Worm (Caenorhabditis elegans) whole organism, young adult: ENCODE results near the gene K08B12.3.

Source experiments
- C06A6.2 ChIP-seq: fragments of 200-800 bp; sonication (Bioruptor generic); conservative IDR thresholded peaks from 2 replicates; pipeline ENCODE4 v1.3.6; 2022; ENCODE audit warnings: missing genetic modification characterization, missing compliant biosample characterization
- C17E4.6 ChIP-seq: fragments of 200-800 bp; sonication (Bioruptor generic); IDR thresholded peaks from 2 replicates; pipeline ENCODE4 v1.3.6; 2022; ENCODE audit warnings: missing genetic modification reagents, missing genetic modification characterization, missing compliant biosample characterization
- D2030.7 ChIP-seq: fragments of 200-800 bp; sonication (Bioruptor generic); IDR thresholded peaks from 2 replicates; pipeline ENCODE4 v1.3.6; 2022; ENCODE audit warnings: missing genetic modification reagents, missing genetic modification characterization, missing compliant biosample characterization
- F33H1.4 ChIP-seq: fragments of 200-800 bp; sonication (Bioruptor generic); IDR thresholded peaks from 2 replicates; pipeline ENCODE4 v1.3.6; 2022; ENCODE audit warnings: missing genetic modification reagents, missing genetic modification characterization, missing compliant biosample characterization
- F52B5.7 ChIP-seq: sonication (generic microtip); optimal IDR thresholded peaks from 2 replicates; lab custom pipeline; 2016; ENCODE audit warnings: mild to moderate bottlenecking, missing genetic modification characterization, missing compliant biosample characterization
- F55B11.4 ChIP-seq: sonication (generic microtip); optimal IDR thresholded peaks from 2 replicates; lab custom pipeline; 2016; ENCODE audit warnings: missing compliant biosample characterization, missing genetic modification characterization, borderline replicate concordance; ENCODE audit not compliant: insufficient read depth
- Y53F4B.3 ChIP-seq: fragments of 200-800 bp; sonication (Bioruptor generic); IDR thresholded peaks from 2 replicates; pipeline ENCODE4 v1.3.6; 2022; ENCODE audit warnings: missing genetic modification reagents, missing genetic modification characterization, missing compliant biosample characterization
- Y53G8AR.9 ChIP-seq: fragments of 200-800 bp; sonication (Bioruptor generic); conservative IDR thresholded peaks from 2 replicates; pipeline ENCODE4 v1.3.6; 2022; ENCODE audit warnings: missing genetic modification reagents, missing genetic modification characterization, missing compliant biosample characterization
- akir-1 ChIP-seq: fragments of 200-800 bp; sonication (Bioruptor generic); optimal IDR thresholded peaks from 2 replicates; lab custom pipeline; 2018; ENCODE audit warnings: mild to moderate bottlenecking, missing genetic modification characterization, moderate library complexity, missing compliant biosample characterization
- aptf-2 ChIP-seq: fragments of 200-800 bp; sonication (Bioruptor generic); conservative IDR thresholded peaks from 2 replicates; pipeline ENCODE4 v1.3.6; 2022; ENCODE audit warnings: missing genetic modification reagents, missing genetic modification characterization, missing compliant biosample characterization
- aptf-3 ChIP-seq: fragments of 200-800 bp; sonication (Bioruptor generic); IDR thresholded peaks from 2 replicates; pipeline ENCODE4 v1.3.6; 2022; ENCODE audit warnings: missing genetic modification characterization, missing compliant biosample characterization
- atf-7 ChIP-seq: sonication (generic microtip); optimal IDR thresholded peaks from 2 replicates; lab custom pipeline; 2017; ENCODE audit warnings: mild to moderate bottlenecking, missing genetic modification characterization, missing compliant biosample characterization
- cebp-1 ChIP-seq, 2 experiments: fragments of 200-800 bp in 1 of 2; sonication (Bioruptor generic) in 1 of 2; sonication (generic microtip) in 1 of 2; IDR thresholded peaks in 1 of 2; optimal IDR thresholded peaks in 1 of 2; 2 replicates each; pipeline versions ENCODE4 v1.3.6 to Lab custom; 2017 to 2022; ENCODE audit warnings: missing compliant biosample characterization in 2 of 2, missing genetic modification characterization in 2 of 2, mild to moderate bottlenecking in 1 of 2, missing genetic modification reagents in 1 of 2, moderate library complexity in 1 of 2
- cebp-2 ChIP-seq: fragments of 200-800 bp; sonication (Bioruptor generic); IDR thresholded peaks from 2 replicates; pipeline ENCODE4 v1.3.6; 2022; ENCODE audit warnings: missing genetic modification characterization, missing compliant biosample characterization
- ceh-100 ChIP-seq: fragments of 200-800 bp; sonication (Bioruptor generic); IDR thresholded peaks from 2 replicates; pipeline ENCODE4 v1.3.6; 2022; ENCODE audit warnings: missing genetic modification reagents, missing genetic modification characterization, missing compliant biosample characterization
- ceh-58 ChIP-seq: fragments of 200-800 bp; sonication (Bioruptor generic); IDR thresholded peaks from 2 replicates; pipeline ENCODE4 v1.3.6; 2022; ENCODE audit warnings: missing genetic modification characterization, missing compliant biosample characterization
- ceh-91 ChIP-seq: fragments of 200-800 bp; sonication (Bioruptor generic); IDR thresholded peaks from 2 replicates; pipeline ENCODE4 v1.3.6; 2022; ENCODE audit warnings: missing genetic modification reagents, missing genetic modification characterization, missing compliant biosample characterization
- chd-7 ChIP-seq: sonication (generic microtip); optimal IDR thresholded peaks from 2 replicates; lab custom pipeline; 2016; ENCODE audit warnings: mild to moderate bottlenecking, missing genetic modification characterization, moderate library complexity, missing compliant biosample characterization
- die-1 ChIP-seq: sonication (generic microtip); optimal IDR thresholded peaks from 2 replicates; lab custom pipeline; 2016; ENCODE audit warnings: missing genotype, mild to moderate bottlenecking, missing genetic modification characterization, missing compliant biosample characterization
- dpl-1 ChIP-seq: fragments of 150-350 bp; optimal IDR thresholded peaks from 2 replicates; lab custom pipeline; 2014; ENCODE audit warnings: missing biosample characterization, missing genetic modification reagents, missing genetic modification characterization
- efl-1 ChIP-seq: fragments of 150-350 bp; optimal IDR thresholded peaks from 2 replicates; lab custom pipeline; 2014; ENCODE audit warnings: missing biosample characterization, missing genetic modification reagents, missing genetic modification characterization
- egl-18 ChIP-seq: fragments of 200-800 bp; sonication (Bioruptor generic); IDR thresholded peaks from 2 replicates; pipeline ENCODE4 v1.3.6; 2022; ENCODE audit warnings: missing genetic modification reagents, missing genetic modification characterization, missing compliant biosample characterization
- egrh-3 ChIP-seq: fragments of 200-800 bp; sonication (Bioruptor generic); IDR thresholded peaks from 2 replicates; pipeline ENCODE4 v1.3.6; 2022; ENCODE audit warnings: missing genetic modification reagents, missing genetic modification characterization, missing compliant biosample characterization
- ekl-4 ChIP-seq: fragments of 200-800 bp; sonication (Bioruptor generic); IDR thresholded peaks from 2 replicates; pipeline ENCODE4 v1.3.6; 2022; ENCODE audit warnings: missing genetic modification reagents, missing genetic modification characterization, missing compliant biosample characterization
- him-1 ChIP-seq: sonication (generic microtip); optimal IDR thresholded peaks from 2 replicates; lab custom pipeline; 2016; ENCODE audit warnings: missing genotype, missing genetic modification reagents, missing genetic modification characterization, missing compliant biosample characterization
- hlh-12 ChIP-seq: sonication (generic microtip); optimal IDR thresholded peaks from 2 replicates; lab custom pipeline; 2016; ENCODE audit warnings: missing genetic modification characterization, missing compliant biosample characterization
- hlh-26 ChIP-seq: fragments of 200-800 bp; sonication (Bioruptor generic); conservative IDR thresholded peaks from 2 replicates; pipeline ENCODE4 v1.3.6; 2022; ENCODE audit warnings: missing genetic modification reagents, missing genetic modification characterization, missing compliant biosample characterization
- hsf-1 ChIP-seq: fragments of 200-800 bp; sonication (Bioruptor generic); IDR thresholded peaks from 2 replicates; pipeline ENCODE4 v1.3.6; 2022; ENCODE audit warnings: missing genetic modification reagents, missing genetic modification characterization, missing compliant biosample characterization
- let-526 ChIP-seq: fragments of 200-800 bp; sonication (Bioruptor generic); IDR thresholded peaks from 2 replicates; pipeline ENCODE4 v1.3.6; 2022; ENCODE audit warnings: missing genetic modification reagents, missing genetic modification characterization, missing compliant biosample characterization
- lin-26 ChIP-seq: fragments of 200-800 bp; sonication (Bioruptor generic); IDR thresholded peaks from 2 replicates; pipeline ENCODE4 v1.3.6; 2022; ENCODE audit warnings: missing genetic modification reagents, missing genetic modification characterization, missing compliant biosample characterization
- lin-35 ChIP-seq, 3 experiments: fragments of 150-350 bp in 2 of 3; sonication (generic microtip) in 1 of 3; optimal IDR thresholded peaks; 2 replicates each; lab custom pipeline; 2014 to 2018; ENCODE audit warnings: missing biosample characterization in 3 of 3, missing genetic modification characterization in 3 of 3, missing genetic modification reagents in 3 of 3
- lin-54 ChIP-seq: fragments of 200-800 bp; sonication (Bioruptor generic); optimal IDR thresholded peaks from 2 replicates; lab custom pipeline; 2018; ENCODE audit warnings: mild to moderate bottlenecking, missing genetic modification characterization, missing compliant biosample characterization
- lsy-27 ChIP-seq: sonication (generic microtip); optimal IDR thresholded peaks from 2 replicates; lab custom pipeline; 2017; ENCODE audit warnings: missing genetic modification characterization, mild to moderate bottlenecking, missing compliant biosample characterization, antibody characterized with exemption, missing genotype, borderline replicate concordance; ENCODE audit not compliant: insufficient read depth
- madf-6 ChIP-seq: fragments of 200-800 bp; sonication (Bioruptor generic); IDR thresholded peaks from 2 replicates; pipeline ENCODE4 v1.3.6; 2022; ENCODE audit warnings: missing genetic modification reagents, missing genetic modification characterization, missing compliant biosample characterization
- mcd-1 ChIP-seq: fragments of 200-800 bp; sonication (Bioruptor generic); IDR thresholded peaks from 2 replicates; pipeline ENCODE4 v1.3.6; 2022; ENCODE audit warnings: missing genetic modification reagents, missing genetic modification characterization, missing compliant biosample characterization
- nhr-27 ChIP-seq: fragments of 200-800 bp; sonication (Bioruptor generic); optimal IDR thresholded peaks from 2 replicates; lab custom pipeline; 2018; ENCODE audit warnings: mild to moderate bottlenecking, missing genetic modification characterization, moderate library complexity, missing compliant biosample characterization
- nhr-90 ChIP-seq: sonication (generic microtip); optimal IDR thresholded peaks from 2 replicates; lab custom pipeline; 2016; ENCODE audit warnings: missing genotype, mild to moderate bottlenecking, missing genetic modification characterization, missing compliant biosample characterization
- rcor-1 ChIP-seq: fragments of 200-800 bp; sonication (Bioruptor generic); IDR thresholded peaks from 2 replicates; pipeline ENCODE4 v1.3.6; 2022; ENCODE audit warnings: missing genetic modification reagents, missing genetic modification characterization, missing compliant biosample characterization
- rpc-1 ChIP-seq, 2 experiments: fragments of 150-350 bp in 1 of 2; sonication (generic microtip) in 1 of 2; optimal IDR thresholded peaks; 2 replicates each; lab custom pipeline; 2014 to 2018; ENCODE audit warnings: missing biosample characterization in 1 of 2, missing genetic modification characterization in 1 of 2, missing genetic modification reagents in 1 of 2, missing genotype in 1 of 2
- snpc-1.1 ChIP-seq: sonication (generic microtip); optimal IDR thresholded peaks from 2 replicates; lab custom pipeline; 2017; ENCODE audit warnings: missing genetic modification characterization, mild to moderate bottlenecking, missing compliant biosample characterization, antibody characterized with exemption, moderate library complexity, missing genotype, missing genetic modification reagents; ENCODE audit not compliant: insufficient read depth
- somi-1 ChIP-seq: fragments of 200-800 bp; sonication (Bioruptor generic); optimal IDR thresholded peaks from 2 replicates; lab custom pipeline; 2018; ENCODE audit warnings: mild to moderate bottlenecking, missing genetic modification characterization, missing compliant biosample characterization
- sptf-2 ChIP-seq: fragments of 200-800 bp; sonication (Bioruptor generic); optimal IDR thresholded peaks from 2 replicates; lab custom pipeline; 2018; ENCODE audit warnings: mild to moderate bottlenecking, missing genetic modification characterization, missing compliant biosample characterization
- tbx-9 ChIP-seq: sonication (generic microtip); optimal IDR thresholded peaks from 2 replicates; lab custom pipeline; 2016; ENCODE audit warnings: borderline replicate concordance, missing genetic modification characterization, inconsistent platforms, missing compliant biosample characterization
- unc-62 ChIP-seq: fragments of 150-350 bp; optimal IDR thresholded peaks from 2 replicates; lab custom pipeline; 2014; ENCODE audit warnings: missing biosample characterization, missing genetic modification reagents, missing genetic modification characterization
- ztf-22 ChIP-seq: fragments of 200-800 bp; sonication (Bioruptor generic); optimal IDR thresholded peaks from 2 replicates; lab custom pipeline; 2018; ENCODE audit warnings: mild to moderate bottlenecking, missing genetic modification characterization, moderate library complexity, missing compliant biosample characterization
- ztf-25 ChIP-seq: fragments of 200-800 bp; sonication (Bioruptor generic); IDR thresholded peaks from 2 replicates; pipeline ENCODE4 v1.3.6; 2022; ENCODE audit warnings: missing genetic modification reagents, missing genetic modification characterization, missing compliant biosample characterization
- ztf-28 ChIP-seq: fragments of 200-800 bp; sonication (Bioruptor generic); IDR thresholded peaks from 2 replicates; pipeline ENCODE4 v1.3.6; 2022; ENCODE audit warnings: missing genetic modification reagents, missing genetic modification characterization, missing compliant biosample characterization
- ztf-3 ChIP-seq: fragments of 200-800 bp; sonication (Bioruptor generic); optimal IDR thresholded peaks from 2 replicates; lab custom pipeline; 2018; ENCODE audit warnings: mild to moderate bottlenecking, missing genetic modification characterization, missing compliant biosample characterization
- ztf-6 ChIP-seq: fragments of 200-800 bp; sonication (Bioruptor generic); IDR thresholded peaks from 2 replicates; pipeline ENCODE4 v1.3.6; 2022; ENCODE audit warnings: missing genetic modification reagents, missing genetic modification characterization, missing compliant biosample characterization

K08B12.3 gene

ce11 chrV:6240735-6241134, 5.8 kb downstream of the K08B12.3 start (continued):
- TF ChIP-seq ztf-3 (GFP tag; lab: Kevin White, UChicago) (no peak), ztf-22 (GFP tag; lab: Kevin White, UChicago) (peak; percentile 15), lsy-27 (tag; lab: Kevin White, UChicago) (no peak), die-1 (no peak), D2030.7 (GFP tag; lab: Robert Waterston, UW) (no peak), ztf-25 (GFP tag; lab: Robert Waterston, UW) (no peak), Y53F4B.3 (GFP tag; lab: Robert Waterston, UW) (no peak), aptf-3 (GFP tag; lab: Robert Waterston, UW) (no peak), snpc-1.1 (no peak), egl-18 (GFP tag; lab: Robert Waterston, UW) (no peak), akir-1 (GFP tag; lab: Kevin White, UChicago) (no peak), ceh-58 (no peak), let-526 (GFP tag; lab: Robert Waterston, UW) (no peak), F33H1.4 (GFP tag; lab: Robert Waterston, UW) (no peak), cebp-1 (GFP tag; IDR thresholded peaks at IDR 0.05; lab: Robert Waterston, UW) (no peak), cebp-1 (tag; optimal IDR thresholded peaks at IDR 0.05; lab: Kevin White, UChicago) (peak; percentile 67), sptf-2 (GFP tag; lab: Kevin White, UChicago) (no peak), ztf-6 (GFP tag; lab: Robert Waterston, UW) (no peak), chd-7 (tag; lab: Kevin White, UChicago) (no peak), ceh-100 (no peak), ztf-28 (no peak), F55B11.4 (tag; lab: Kevin White, UChicago) (no peak), hsf-1 (GFP tag; lab: Robert Waterston, UW) (no peak), ekl-4 (no peak), nhr-90 (no peak), C06A6.2 (GFP tag; lab: Robert Waterston, UW) (no peak), nhr-27 (tag; lab: Kevin White, UChicago) (no peak), tbx-9 (tag; lab: Kevin White, UChicago) (no peak), dpl-1 (GFP tag; lab: Kevin White, UChicago) (no peak), lin-26 (GFP tag; lab: Robert Waterston, UW) (no peak), lin-54 (GFP tag; lab: Kevin White, UChicago) (no peak), F52B5.7 (tag; lab: Kevin White, UChicago) (no peak), lin-35 (GFP tag; optimal IDR thresholded peaks at IDR 0.05; lab: Kevin White, UChicago) (no peak), rcor-1 (GFP tag; lab: Robert Waterston, UW) (no peak), efl-1 (GFP tag; lab: Kevin White, UChicago) (no peak), egrh-3 (GFP tag; lab: Robert Waterston, UW) (no peak), unc-62 (no peak), atf-7 (tag; lab: Kevin White, UChicago) (peak; percentile 29), madf-6 (no peak), mcd-1 (GFP tag; lab: Robert Waterston, UW) (peak; percentile 37; the same call in 1 of the 2 replicates), hlh-26 (GFP tag; lab: Robert Waterston, UW) (no peak), cebp-2 (no peak), Y53G8AR.9 (GFP tag; lab: Robert Waterston, UW) (no peak), ceh-91 (GFP tag; lab: Robert Waterston, UW) (no peak), hlh-12 (tag; lab: Kevin White, UChicago) (no peak), somi-1 (peak; percentile 40), rpc-1 (optimal IDR thresholded peaks at IDR 0.05; lab: Kevin White, UChicago) (no peak), rpc-1 (tag; optimal IDR thresholded peaks at IDR 0.05; lab: Kevin White, UChicago) (no peak), him-1 (tag; lab: Kevin White, UChicago) (no peak), aptf-2 (GFP tag; lab: Robert Waterston, UW) (no peak), C17E4.6 (GFP tag; lab: Robert Waterston, UW) (no peak)
